Worm (Caenorhabditis elegans) whole organism, L4/young adult: ENCODE data around the gene col-103.
"Not testable (repeated sequence)": the region's sequence is repeated elsewhere in the genome, so short reads cannot be mapped to it uniquely, and the experiment has no call there.

Source experiments
- W03F9.2 ChIP-seq: fragments of 150-350 bp; optimal IDR thresholded peaks from 2 replicates; lab custom pipeline; 2014; ENCODE audit warnings: missing biosample characterization, missing genetic modification characterization
- dao-5 ChIP-seq: sonication (generic microtip); optimal IDR thresholded peaks from 2 replicates; lab custom pipeline; 2016; ENCODE audit warnings: missing genotype, missing genetic modification characterization, moderate library complexity, missing compliant biosample characterization
- him-1 ChIP-seq: sonication (generic microtip); optimal IDR thresholded peaks from 2 replicates; lab custom pipeline; 2016; ENCODE audit warnings: missing genotype, missing genetic modification reagents, missing genetic modification characterization, missing compliant biosample characterization

The col-103 gene

ce11 chrIV:771061-771460 lies 7.6 kb upstream of the col-103 start, which contains the start of gene F56B3.9:
TSS of gene F56B3.9 (plus strand) at chrIV:771361.
- not testable (repeated sequence) for TF ChIP-seq him-1 (tag; lab: Kevin White, UChicago); W03F9.2; dao-5 (tag; lab: Kevin White, UChicago)

- TF ChIP-seq him-1 (tag; lab: Kevin White, UChicago) = no peak
- no peak for TF ChIP-seq W03F9.2
- TF ChIP-seq dao-5 (tag; lab: Kevin White, UChicago) = no peak
Measured at ce11 chrIV:768312-768711, 4.8 kb upstream of the col-103 start, which contains the start of gene F56B3.2. TSS of gene F56B3.2 (minus strand) at chrIV:768584.

- TF ChIP-seq dao-5 (tag; lab: Kevin White, UChicago) = no peak
- no peak for TF ChIP-seq W03F9.2
Measured at ce11 chrIV:762486-763376, 747 bp downstream of the col-103 start.

ce11 chrIV:762016-762459 lies 1.4 kb downstream of the col-103 start:
- TF ChIP-seq him-1 (tag; lab: Kevin White, UChicago) = no peak
- no peak for TF ChIP-seq W03F9.2
- TF ChIP-seq dao-5 (tag; lab: Kevin White, UChicago) = no peak

DNA sequence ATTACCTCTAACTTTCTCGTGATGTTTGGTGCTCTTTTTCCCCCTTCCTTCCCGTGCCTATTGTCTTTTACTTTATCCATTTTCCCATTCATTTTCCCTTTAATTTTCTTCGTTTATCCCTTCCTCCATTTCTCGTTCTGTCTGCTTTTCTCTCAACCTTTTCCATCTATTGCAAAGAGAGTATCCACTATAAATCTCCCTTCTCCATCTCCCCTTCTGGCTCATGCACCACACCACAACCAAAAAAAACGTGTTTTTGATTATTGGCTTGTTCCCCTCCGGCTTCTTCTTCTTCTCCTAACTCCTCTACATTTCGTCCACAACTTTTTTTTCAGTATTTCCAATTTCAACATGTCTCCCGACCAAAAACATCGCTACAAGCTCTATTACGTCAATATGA lies 3.2 kb downstream of the col-103 start, which contains the start of gene gst-40:
TSS of gene gst-40 (plus strand) at position 236 of the 400 bp plus-strand sequence.
- TF ChIP-seq him-1 (tag; lab: Kevin White, UChicago) = no peak
- TF ChIP-seq dao-5 (tag; lab: Kevin White, UChicago) = no peak
- no peak for TF ChIP-seq W03F9.2

ce11 chrIV:757548-757947 lies 5.9 kb downstream of the col-103 start:
- TF ChIP-seq W03F9.2 = no peak
- no peak for TF ChIP-seq him-1 (tag; lab: Kevin White, UChicago)
- TF ChIP-seq dao-5 (tag; lab: Kevin White, UChicago) = no peak

DNA sequence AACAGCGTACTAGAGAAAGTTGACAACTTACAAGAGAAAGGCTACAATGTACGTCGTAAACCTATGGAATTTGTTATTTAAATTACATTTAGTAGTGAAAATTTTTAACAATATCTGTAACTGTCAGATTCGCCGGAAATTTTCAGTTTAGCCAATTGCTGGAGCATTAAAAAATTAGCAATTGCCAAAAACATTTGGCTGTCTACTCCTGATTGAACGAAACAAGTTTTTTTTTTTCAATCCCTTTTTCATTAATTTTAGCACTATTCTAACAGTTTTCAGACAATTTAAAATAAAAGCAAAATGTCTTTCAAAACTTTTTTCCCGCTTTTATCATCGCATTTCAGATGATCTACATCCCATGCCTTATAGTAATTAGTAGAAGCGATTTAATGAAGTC lies 6.5 kb downstream of the col-103 start:
- no peak for TF ChIP-seq dao-5 (tag; lab: Kevin White, UChicago)
- TF ChIP-seq him-1 (tag; lab: Kevin White, UChicago) = no peak
- TF ChIP-seq W03F9.2 = no peak

DNA sequence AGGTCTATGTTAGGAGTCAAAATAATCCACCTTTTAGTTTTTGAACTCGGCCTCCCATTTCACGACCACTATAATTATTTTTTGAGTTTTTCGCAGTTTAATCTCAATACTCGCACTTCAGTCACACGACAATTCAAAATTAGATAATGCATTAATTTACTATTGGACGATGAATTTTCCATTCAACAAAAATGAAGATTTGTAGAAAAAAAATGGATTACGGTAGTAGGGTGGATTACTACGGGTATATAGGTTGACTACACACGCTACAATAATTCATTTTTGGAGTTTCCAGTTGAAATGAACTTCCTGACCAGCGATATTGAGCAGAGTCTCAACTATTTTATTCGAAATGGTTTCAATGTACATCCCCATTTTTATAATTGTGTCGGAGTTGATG lies 7.1 kb downstream of the col-103 start, which contains the start of gene srt-23:
TSS of gene srt-23 (plus strand) at position 301 of the 400 bp plus-strand sequence.
- TF ChIP-seq dao-5 (tag; lab: Kevin White, UChicago) = no peak
- TF ChIP-seq him-1 (tag; lab: Kevin White, UChicago) = no peak
- TF ChIP-seq W03F9.2 = no peak

- TF ChIP-seq dao-5 (tag; lab: Kevin White, UChicago) = no peak
- no peak for TF ChIP-seq him-1 (tag; lab: Kevin White, UChicago)
- TF ChIP-seq W03F9.2 = no peak
Measured at ce11 chrIV:754357-754972, 9.0 kb downstream of the col-103 start.

ce11 chrIV:749557-749956 lies 13.9 kb downstream of the col-103 start:
- TF ChIP-seq dao-5 (tag; lab: Kevin White, UChicago) (no peak), W03F9.2 (no peak), him-1 (tag; lab: Kevin White, UChicago) (no peak)

DNA sequence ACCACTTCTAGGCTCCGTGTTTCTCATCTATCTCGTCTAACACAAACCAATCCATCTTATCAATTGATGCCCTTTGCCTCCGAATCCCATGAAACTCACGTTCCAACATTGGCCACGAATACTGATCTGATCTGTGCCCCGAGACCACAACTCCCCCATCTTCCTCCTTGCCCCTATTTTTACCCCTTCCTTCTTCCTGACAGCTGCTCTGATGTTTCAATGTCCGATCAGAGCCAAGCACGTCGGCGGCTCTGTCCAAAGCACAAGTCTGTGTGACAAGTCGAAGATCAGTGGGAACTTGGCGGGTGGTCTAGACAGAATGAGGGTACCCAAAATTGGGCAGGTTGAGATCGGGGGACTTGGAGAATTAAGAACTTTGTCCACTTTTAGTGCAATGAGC lies 17.1 kb downstream of the col-103 start:
- no peak for TF ChIP-seq W03F9.2
- no peak for TF ChIP-seq him-1 (tag; lab: Kevin White, UChicago)
- no peak for TF ChIP-seq dao-5 (tag; lab: Kevin White, UChicago)

ce11 chrIV:741831-742230 lies 21.6 kb downstream of the col-103 start:
- TF ChIP-seq him-1 (tag; lab: Kevin White, UChicago) (no peak), W03F9.2 (no peak), dao-5 (tag; lab: Kevin White, UChicago) (no peak)

ce11 chrIV:740674-741073 lies 22.8 kb downstream of the col-103 start:
- no peak for TF ChIP-seq W03F9.2
- TF ChIP-seq dao-5 (tag; lab: Kevin White, UChicago) = no peak
- TF ChIP-seq him-1 (tag; lab: Kevin White, UChicago) = no peak

ce11 chrIV:736447-736846 lies 27.0 kb downstream of the col-103 start, which contains the start of gene kvs-5:
TSS of gene kvs-5 (plus strand) at chrIV:736747.
- TF ChIP-seq dao-5 (tag; lab: Kevin White, UChicago) (no peak), W03F9.2 (no peak), him-1 (tag; lab: Kevin White, UChicago) (no peak)
